Fruit fly (Drosophila melanogaster): Measurements from ENCODE around the gene cact.

The cact gene

DNA sequence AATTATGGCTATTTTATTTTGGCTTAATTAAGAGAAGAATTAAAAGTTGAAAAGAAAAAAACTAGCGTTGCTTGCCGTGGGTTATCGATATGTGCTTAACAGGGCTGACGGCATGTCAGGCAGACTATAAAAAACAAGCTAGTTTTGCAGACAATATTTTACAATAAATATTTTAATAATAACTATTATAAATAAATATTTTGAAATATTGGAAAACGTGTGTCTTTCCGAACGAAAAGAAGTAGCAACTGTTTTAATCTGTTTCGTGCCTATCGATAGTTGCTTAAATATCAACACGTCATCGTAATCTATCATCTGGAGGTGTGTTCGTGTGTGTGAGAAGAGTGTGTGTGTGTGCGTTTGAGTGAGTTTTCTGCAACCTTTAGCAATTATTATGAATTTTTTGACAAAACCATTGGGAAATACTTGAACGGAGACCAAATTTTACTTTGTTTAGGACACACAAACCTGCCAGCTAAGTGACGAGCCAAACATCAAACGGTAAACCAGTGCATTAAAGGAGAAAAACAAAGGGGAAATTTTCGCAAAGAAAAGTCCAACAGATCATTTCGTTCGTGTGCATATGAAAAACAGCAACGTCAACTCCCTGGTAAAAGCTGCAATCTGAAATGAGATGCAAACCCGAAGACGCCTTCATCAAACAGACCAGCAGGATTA, 18.8 kb downstream of the cact start, which contains the start of the genes CG5861 and Syx5 (continued):
- TF ChIP-seq nom (GFP tag; optimal IDR thresholded peaks at IDR 0.05) (peak; percentile 24), Atf6 (GFP tag; IDR thresholded peaks at IDR 0.05) (peak; percentile 54), CG31441 (GFP tag; IDR thresholded peaks at IDR 0.05) (no peak; the same call in none of the 2 replicates), CG4328 (GFP tag; optimal IDR thresholded peaks at IDR 0.05) (peak; percentile 52), CG2129 (GFP tag; IDR thresholded peaks at IDR 0.05; ENCODE audit: partially characterized antibody) (peak; percentile 92), CG10959 (GFP tag; IDR thresholded peaks at IDR 0.05) (no peak), CG15601 (tag; optimal IDR thresholded peaks at IDR 0.05) (peak; percentile 69), CG11247 (GFP tag; IDR thresholded peaks at IDR 0.05) (peak; percentile 45; the same call in 1 of the 2 replicates), Hr78 (GFP tag; optimal IDR thresholded peaks at IDR 0.05) (peak in 1 of 2 experiments; percentile 18), phol (tag; optimal IDR thresholded peaks at IDR 0.05) (peak; percentile 70), odd (GFP tag; optimal IDR thresholded peaks at IDR 0.05) (peak; percentile 16), al (GFP tag; IDR thresholded peaks at IDR 0.05) (peak; percentile 60), CG6272 (GFP tag; IDR thresholded peaks at IDR 0.05) (0 out of 2 replicates have a peak, but pooled peaks have one; percentile 59), CG12155 (GFP tag; optimal IDR thresholded peaks at IDR 0.05) (peak; percentile 24), ERR (GFP tag; optimal IDR thresholded peaks at IDR 0.05) (no peak), ci (GFP tag; IDR thresholded peaks at IDR 0.05) (no peak), chinmo (GFP tag; IDR thresholded peaks at IDR 0.05; ENCODE audit: partially characterized antibody) (peak; percentile 78; the same call in 3 of the 4 replicates), Ptx1 (GFP tag; IDR thresholded peaks at IDR 0.05) (peak; percentile 64), Bgb (GFP tag; IDR thresholded peaks at IDR 0.05; ENCODE audit: partially characterized antibody) (peak; percentile 83), CG7271 (tag; optimal IDR thresholded peaks at IDR 0.05) (no peak), rib (GFP tag; IDR thresholded peaks at IDR 0.05) (no peak), Opbp (GFP tag; IDR thresholded peaks at IDR 0.05; ENCODE audit: partially characterized antibody) (peak; percentile 76; the same call in 2 of the 3 replicates), lab (GFP tag; optimal IDR thresholded peaks at IDR 0.05) (peak; percentile 81), CG7556 (GFP tag; optimal IDR thresholded peaks at IDR 0.05) (peak; percentile 51), B-H2 (GFP tag; optimal IDR thresholded peaks at IDR 0.05) (peak; percentile 76), CG7745 (tag; optimal IDR thresholded peaks at IDR 0.05) (peak; percentile 80), H15 (GFP tag; IDR thresholded peaks at IDR 0.05) (0 out of 3 replicates have a peak, but pooled peaks have one; percentile 48), CG7357 (GFP tag; IDR thresholded peaks at IDR 0.05) (0 out of 3 replicates have a peak, but pooled peaks have one; percentile 16), CG18599 (GFP tag; optimal IDR thresholded peaks at IDR 0.05) (no peak), lilli (GFP tag; optimal IDR thresholded peaks at IDR 0.05) (peak; percentile 57), Nf-YB (GFP tag; optimal IDR thresholded peaks at IDR 0.05) (peak; percentile 5), esg (GFP tag; conservative IDR thresholded peaks at IDR 0.05) (peak; percentile 44; the same call in 1 of the 2 replicates), grn (GFP tag; optimal IDR thresholded peaks at IDR 0.05) (peak; percentile 89), tup (GFP tag; optimal IDR thresholded peaks at IDR 0.05) (peak; percentile 37), pnt (GFP tag; optimal IDR thresholded peaks at IDR 0.05) (no peak), salm (tag; optimal IDR thresholded peaks at IDR 0.05) (peak; percentile 45), Ets97D (GFP tag; optimal IDR thresholded peaks at IDR 0.05) (peak; percentile 32), CG7372 (GFP tag; IDR thresholded peaks at IDR 0.05) (0 out of 2 replicates have a peak, but pooled peaks have one; percentile 30), scrt (GFP tag; optimal IDR thresholded peaks at IDR 0.05) (peak; percentile 62), tap (tag; optimal IDR thresholded peaks at IDR 0.05) (peak; percentile 57), cad (GFP tag; optimal IDR thresholded peaks at IDR 0.05) (no peak), CG4617 (GFP tag; optimal IDR thresholded peaks at IDR 0.05; ENCODE audit: borderline replicate concordance) (peak; percentile 61), CG4707 (GFP tag; optimal IDR thresholded peaks at IDR 0.05) (no peak), Dip2 (GFP tag; IDR thresholded peaks at IDR 0.05) (no peak), zen (tag; optimal IDR thresholded peaks at IDR 0.05) (peak; percentile 73), Dbx (GFP tag; IDR thresholded peaks at IDR 0.05) (peak; percentile 67; the same call in 2 of the 3 replicates), cg (GFP tag; optimal IDR thresholded peaks at IDR 0.05) (peak; percentile 93), HLH4C (GFP tag; IDR thresholded peaks at IDR 0.05; ENCODE audit: partially characterized antibody) (peak; percentile 91)

All from whole organism, embryonic.